Worm (Caenorhabditis elegans) whole organism, late embryonic: Measurements from ENCODE around the gene T05A8.2.

Experiments
- K09A11.1 ChIP-seq: sonication (generic microtip); optimal IDR thresholded peaks from 2 replicates; lab custom pipeline; 2017; ENCODE audit warnings: antibody characterized with exemption, mild to moderate bottlenecking, missing genetic modification characterization, missing compliant biosample characterization; ENCODE audit not compliant: insufficient read depth
- ama-1 ChIP-seq: fragments of 150-350 bp; optimal IDR thresholded peaks from 2 replicates; lab custom pipeline; 2014
- ceh-14 ChIP-seq: sonication (generic microtip); optimal IDR thresholded peaks from 2 replicates; lab custom pipeline; 2016; ENCODE audit warnings: missing genotype, missing genetic modification characterization, missing compliant biosample characterization
- ceh-45 ChIP-seq: fragments of 200-800 bp; sonication (Bioruptor generic); IDR thresholded peaks from 2 replicates; pipeline ENCODE4 v1.3.6; 2022; ENCODE audit warnings: missing genetic modification reagents, missing genetic modification characterization, missing compliant biosample characterization

- TF ChIP-seq ceh-45 (GFP tag; lab: Robert Waterston, UW): no peak
- TF ChIP-seq ceh-14 (tag; lab: Kevin White, UChicago): no peak
- no peak for TF ChIP-seq K09A11.1 (tag; lab: Kevin White, UChicago)
- no peak for TF ChIP-seq ama-1 (lab: Kevin White, UChicago)
Measured at ce11 chrII:2735644-2736043, 24.8 kb upstream of the T05A8.2 start.
